Fruit fly (Drosophila melanogaster) whole organism, wandering third instar larva: ENCODE data around the gene Usp1.

ENCODE experiments used
- CrebA ChIP-seq: fragments of 200-800 bp; sonication (Bioruptor generic); optimal IDR thresholded peaks from 2 replicates; lab custom pipeline; 2016; ENCODE audit warnings: missing biosample characterization, mild to moderate bottlenecking, missing genetic modification characterization, borderline replicate concordance
- Dif ChIP-seq: fragments of 200-275, 200-300 bp; sonication (Bioruptor generic); optimal IDR thresholded peaks from 2 replicates; lab custom pipeline; 2018; ENCODE audit warnings: missing biosample characterization, missing genetic modification characterization; ENCODE audit not compliant: partially characterized antibody
- HLH106 ChIP-seq: fragments of 200-800 bp; optimal IDR thresholded peaks from 3 replicates; lab custom pipeline; 2019; ENCODE audit warnings: missing biosample characterization, mild to moderate bottlenecking, missing genetic modification characterization, moderate library complexity
- Hnf4 ChIP-seq: fragments of 200-800 bp; sonication (Bioruptor generic); optimal IDR thresholded peaks from 2 replicates; lab custom pipeline; 2016; ENCODE audit warnings: missing biosample characterization, mild to moderate bottlenecking, missing genetic modification characterization
- Hr78 ChIP-seq: fragments of >200 bp; optimal IDR thresholded peaks from 2 replicates; lab custom pipeline; 2017; ENCODE audit warnings: missing biosample characterization, missing genetic modification characterization
- Hr83 ChIP-seq: fragments of 200-300 bp; sonication (Bioruptor generic); optimal IDR thresholded peaks from 2 replicates; lab custom pipeline; 2016; ENCODE audit warnings: missing biosample characterization, mild to moderate bottlenecking, missing genetic modification characterization, moderate library complexity; ENCODE audit not compliant: poor library complexity, severe bottlenecking
- Mio ChIP-seq: sonication (Bioruptor generic); optimal IDR thresholded peaks from 2 replicates; lab custom pipeline; 2016; ENCODE audit warnings: missing biosample characterization, missing genetic modification characterization
- OdsH ChIP-seq: fragments of 200-800 bp; sonication (Bioruptor generic); optimal IDR thresholded peaks from 2 replicates; lab custom pipeline; 2016; ENCODE audit warnings: missing biosample characterization, mild to moderate bottlenecking, missing genetic modification characterization
- Sp1 ChIP-seq: fragments of 200-800 bp; sonication (Bioruptor generic); optimal IDR thresholded peaks from 3 replicates; lab custom pipeline; 2019; ENCODE audit warnings: missing biosample characterization, mild to moderate bottlenecking, missing genetic modification characterization, moderate library complexity
- Vsx2 ChIP-seq: fragments of 200-300, 225-300 bp; sonication (Bioruptor generic); optimal IDR thresholded peaks from 2 replicates; lab custom pipeline; 2018; ENCODE audit warnings: missing biosample characterization, missing genetic modification characterization; ENCODE audit not compliant: partially characterized antibody
- br ChIP-seq: fragments of 200-800 bp; sonication (Bioruptor generic); optimal IDR thresholded peaks from 2 replicates; lab custom pipeline; 2016; ENCODE audit warnings: missing biosample characterization, missing genetic modification characterization
- brk ChIP-seq: fragments of 200-800 bp; sonication (Bioruptor generic); optimal IDR thresholded peaks from 2 replicates; lab custom pipeline; 2016; ENCODE audit warnings: missing biosample characterization, mild to moderate bottlenecking, missing genetic modification characterization
- dl ChIP-seq, 2 experiments: fragments of 175-275, 200-275 bp in 1 of 2; fragments of 200-275 bp in 1 of 2; sonication (Bioruptor generic); optimal IDR thresholded peaks; lab custom pipeline; 2018; ENCODE audit warnings: mild to moderate bottlenecking in 2 of 2, missing biosample characterization in 2 of 2, missing genetic modification characterization in 2 of 2, moderate library complexity in 2 of 2; ENCODE audit not compliant: partially characterized antibody in 2 of 2, insufficient read depth in 1 of 2
- dmrt93B ChIP-seq: fragments of 200-800 bp; sonication (Bioruptor generic); optimal IDR thresholded peaks from 2 replicates; lab custom pipeline; 2018; ENCODE audit warnings: missing biosample characterization, mild to moderate bottlenecking, missing genetic modification characterization
- dsf ChIP-seq: sonication (Bioruptor generic); optimal IDR thresholded peaks from 2 replicates; lab custom pipeline; 2016; ENCODE audit warnings: missing biosample characterization, missing genetic modification characterization, borderline replicate concordance
- ey ChIP-seq: fragments of 200-800 bp; sonication (Bioruptor generic); optimal IDR thresholded peaks from 2 replicates; lab custom pipeline; 2016; ENCODE audit warnings: missing biosample characterization, missing genetic modification characterization
- foxo ChIP-seq, 2 experiments: fragments of 200-800 bp; sonication (Bioruptor generic); optimal IDR thresholded peaks; 2 replicates in 1 of 2; 3 replicates in 1 of 2; lab custom pipeline; 2016 to 2017; ENCODE audit warnings: missing biosample characterization in 2 of 2, missing genetic modification characterization in 2 of 2
- fru ChIP-seq: fragments of 200-800 bp; sonication (Bioruptor generic); optimal IDR thresholded peaks from 3 replicates; lab custom pipeline; 2016; ENCODE audit warnings: missing biosample characterization, mild to moderate bottlenecking, missing genetic modification characterization
- h ChIP-seq: fragments of 200-800 bp; sonication (Bioruptor generic); optimal IDR thresholded peaks from 3 replicates; lab custom pipeline; 2016; ENCODE audit warnings: missing biosample characterization, mild to moderate bottlenecking, missing genetic modification characterization
- psq ChIP-seq: fragments of 200-800 bp; sonication (Bioruptor generic); optimal IDR thresholded peaks from 3 replicates; lab custom pipeline; 2017; ENCODE audit warnings: missing biosample characterization, mild to moderate bottlenecking, missing genetic modification characterization, moderate library complexity
- rgr ChIP-seq: fragments of 200-800 bp; sonication (Bioruptor generic); optimal IDR thresholded peaks from 3 replicates; lab custom pipeline; 2016; ENCODE audit warnings: missing biosample characterization, mild to moderate bottlenecking, missing genetic modification characterization
- usp ChIP-seq: fragments of >200 bp; optimal IDR thresholded peaks from 2 replicates; lab custom pipeline; 2017; ENCODE audit warnings: missing biosample characterization, missing genetic modification characterization
- woc ChIP-seq: sonication (Bioruptor generic); optimal IDR thresholded peaks from 2 replicates; lab custom pipeline; 2016; ENCODE audit warnings: missing biosample characterization, mild to moderate bottlenecking, missing genetic modification characterization

Usp1 gene

dm6 chr3R:29284315-29284714 is 55.4 kb downstream of the Usp1 start:
- TF ChIP-seq Dif (GFP tag; lab: Kevin White, UChicago) (no peak), psq (GFP tag; lab: Kevin White, UChicago) (peak; percentile 2), fru (GFP tag; lab: Kevin White, UChicago) (peak; percentile 8), br (GFP tag; lab: Kevin White, UChicago) (no peak), OdsH (GFP tag; lab: Kevin White, UChicago) (peak; percentile 54), Sp1 (peak; percentile 3), ey (peak; percentile 47), h (GFP tag; lab: Kevin White, UChicago) (peak; percentile 26), brk (GFP tag; lab: Kevin White, UChicago) (no peak), Hnf4 (GFP tag; lab: Kevin White, UChicago) (peak; percentile 0), dl (GFP tag; optimal IDR thresholded peaks at IDR 0.05; lab: Kevin White, UChicago; ENCODE audit: insufficient read depth in 1 of 2, partially characterized antibody in 2 of 2) (no peak), foxo (GFP tag; optimal IDR thresholded peaks at IDR 0.05; lab: Kevin White, UChicago) (peak in 1 of 2 experiments; percentile 47), Hr78 (GFP tag; lab: Kevin White, UChicago) (no peak), dsf (GFP tag; lab: Kevin White, UChicago) (no peak), woc (GFP tag; lab: Kevin White, UChicago) (peak; percentile 88), CrebA (GFP tag; lab: Kevin White, UChicago) (no peak), Hr83 (no peak), HLH106 (tag; lab: Kevin White, UChicago) (peak; percentile 25), Vsx2 (GFP tag; lab: Kevin White, UChicago) (no peak), usp (GFP tag; lab: Kevin White, UChicago) (no peak), rgr (peak; percentile 13), dmrt93B (no peak), Mio (GFP tag; lab: Kevin White, UChicago) (no peak)
